Worm (Caenorhabditis elegans): ENCODE results near the gene gpa-5.

- TF ChIP-seq ama-1 (optimal IDR thresholded peaks at IDR 0.05) = no peak
- no peak for TF ChIP-seq B0310.2 (tag; optimal IDR thresholded peaks at IDR 0.05)
- no peak for TF ChIP-seq flt-1 (GFP tag; IDR thresholded peaks at IDR 0.05)
- no peak for TF ChIP-seq sea-1 (GFP tag; conservative IDR thresholded peaks at IDR 0.05)
- TF ChIP-seq aly-1 (tag; optimal IDR thresholded peaks at IDR 0.05) = no peak
- no peak for TF ChIP-seq scrt-1 (GFP tag; IDR thresholded peaks at IDR 0.05)
- no peak for TF ChIP-seq ceh-13 (GFP tag; optimal IDR thresholded peaks at IDR 0.05)
- no peak for TF ChIP-seq F13C5.2 (tag; optimal IDR thresholded peaks at IDR 0.05)
- no peak for TF ChIP-seq tbx-11 (GFP tag; IDR thresholded peaks at IDR 0.05)
- TF ChIP-seq ceh-36 (tag; optimal IDR thresholded peaks at IDR 0.05) = no peak
- TF ChIP-seq hmbx-1 (tag; optimal IDR thresholded peaks at IDR 0.05) = no peak
- no peak for TF ChIP-seq tra-4 (tag; optimal IDR thresholded peaks at IDR 0.05)
- TF ChIP-seq hmg-4 (GFP tag; optimal IDR thresholded peaks at IDR 0.05) = no peak
- TF ChIP-seq ets-7 (tag; optimal IDR thresholded peaks at IDR 0.05) = no peak
Measured at ce11 chrX:2116304-2116867, 4.5 kb downstream of the gpa-5 start.

Measured in whole organism, early embryonic.